Worm (Caenorhabditis elegans) whole organism, L3 larva: ENCODE data around the gene C38C3.4.

Source experiments
- R02D3.7 ChIP-seq: fragments of 150-350 bp; optimal IDR thresholded peaks from 2 replicates; lab custom pipeline; 2014; ENCODE audit warnings: missing biosample characterization, missing genetic modification characterization
- aly-2 ChIP-seq: fragments of 150-350 bp; optimal IDR thresholded peaks from 2 replicates; lab custom pipeline; 2014; ENCODE audit warnings: missing biosample characterization, missing genetic modification characterization
- ama-1 ChIP-seq: fragments of 150-350 bp; optimal IDR thresholded peaks from 2 replicates; lab custom pipeline; 2018
- ceh-28 ChIP-seq: fragments of 150-350 bp; optimal IDR thresholded peaks from 2 replicates; lab custom pipeline; 2014; ENCODE audit warnings: missing biosample characterization, missing genetic modification reagents, missing genetic modification characterization
- ceh-82 ChIP-seq: fragments of 150-350 bp; optimal IDR thresholded peaks from 2 replicates; lab custom pipeline; 2014; ENCODE audit warnings: missing biosample characterization, missing genetic modification characterization
- egl-27 ChIP-seq: sonication (generic microtip); optimal IDR thresholded peaks from 4 replicates; lab custom pipeline; 2017; ENCODE audit warnings: missing biosample characterization, missing genetic modification reagents, missing genetic modification characterization
- egl-5 ChIP-seq: fragments of 150-350 bp; optimal IDR thresholded peaks from 2 replicates; lab custom pipeline; 2017; ENCODE audit warnings: missing biosample characterization, missing genetic modification reagents, missing genetic modification characterization, inconsistent platforms
- elt-2 ChIP-seq: sonication (generic microtip); optimal IDR thresholded peaks from 2 replicates; lab custom pipeline; 2016; ENCODE audit warnings: missing genetic modification reagents, mild to moderate bottlenecking, missing genetic modification characterization, missing compliant biosample characterization
- eor-1 ChIP-seq, 2 experiments: fragments of 150-350 bp; optimal IDR thresholded peaks; 2 replicates each; lab custom pipeline; 2014 to 2018; ENCODE audit warnings: missing biosample characterization in 2 of 2, missing genetic modification characterization in 2 of 2
- fkh-10 ChIP-seq: sonication (generic microtip); optimal IDR thresholded peaks from 2 replicates; lab custom pipeline; 2017; ENCODE audit warnings: missing biosample characterization, missing genetic modification reagents, missing genetic modification characterization
- fkh-2 ChIP-seq: fragments of 150-350 bp; optimal IDR thresholded peaks from 2 replicates; lab custom pipeline; 2014; ENCODE audit warnings: missing biosample characterization, missing genetic modification reagents, missing genetic modification characterization
- hmg-11 ChIP-seq: sonication (generic microtip); optimal IDR thresholded peaks from 2 replicates; lab custom pipeline; 2016; ENCODE audit warnings: missing genetic modification characterization, missing compliant biosample characterization
- jun-1 ChIP-seq: fragments of 150-350 bp; optimal IDR thresholded peaks from 2 replicates; lab custom pipeline; 2014; ENCODE audit warnings: missing biosample characterization, missing genetic modification reagents, missing genetic modification characterization
- lin-39 ChIP-seq: fragments of 150-350 bp; optimal IDR thresholded peaks from 2 replicates; lab custom pipeline; 2018; ENCODE audit warnings: missing biosample characterization, missing genetic modification reagents, missing genetic modification characterization
- mdl-1 ChIP-seq: fragments of 150-350 bp; optimal IDR thresholded peaks from 2 replicates; lab custom pipeline; 2014; ENCODE audit warnings: missing biosample characterization, missing genetic modification characterization
- mml-1 ChIP-seq: fragments of 150-350 bp; sonication (generic microtip); optimal IDR thresholded peaks from 3 replicates; lab custom pipeline; 2014; ENCODE audit warnings: missing biosample characterization, missing genetic modification characterization
- nfya-1 ChIP-seq: sonication (generic microtip); optimal IDR thresholded peaks from 2 replicates; lab custom pipeline; 2017; ENCODE audit warnings: missing genetic modification characterization, mild to moderate bottlenecking, missing compliant biosample characterization, antibody characterized with exemption, moderate library complexity; ENCODE audit not compliant: insufficient read depth
- nhr-12 ChIP-seq: fragments of 150-350 bp; optimal IDR thresholded peaks from 2 replicates; lab custom pipeline; 2014; ENCODE audit warnings: missing biosample characterization, missing genetic modification characterization
- nhr-237 ChIP-seq: fragments of 150-350 bp; optimal IDR thresholded peaks from 2 replicates; lab custom pipeline; 2014; ENCODE audit warnings: missing biosample characterization, missing genetic modification characterization
- nhr-25 ChIP-seq: sonication (generic microtip); optimal IDR thresholded peaks from 2 replicates; lab custom pipeline; 2017; ENCODE audit warnings: missing biosample characterization, missing genetic modification characterization
- nhr-28 ChIP-seq: fragments of 150-350 bp; optimal IDR thresholded peaks from 2 replicates; lab custom pipeline; 2014; ENCODE audit warnings: missing biosample characterization, missing genetic modification characterization
- nhr-43 ChIP-seq: sonication (generic microtip); optimal IDR thresholded peaks from 2 replicates; lab custom pipeline; 2016; ENCODE audit warnings: mild to moderate bottlenecking, missing genetic modification characterization, missing compliant biosample characterization; ENCODE audit not compliant: poor library complexity, severe bottlenecking
- pha-4 ChIP-seq: fragments of 150-350 bp; optimal IDR thresholded peaks from 2 replicates; lab custom pipeline; 2014; ENCODE audit warnings: missing biosample characterization, missing genetic modification reagents, missing genetic modification characterization
- pqm-1 ChIP-seq: fragments of 150-350 bp; optimal IDR thresholded peaks from 2 replicates; lab custom pipeline; 2017; ENCODE audit warnings: missing biosample characterization, missing genetic modification characterization, inconsistent platforms
- skn-1 ChIP-seq: fragments of 150-350 bp; optimal IDR thresholded peaks from 2 replicates; lab custom pipeline; 2014; ENCODE audit warnings: missing biosample characterization, missing genetic modification characterization
- snpc-4 ChIP-seq: fragments of 150-350 bp; optimal IDR thresholded peaks from 2 replicates; lab custom pipeline; 2014; ENCODE audit warnings: missing biosample characterization, missing genetic modification characterization
- unc-62 ChIP-seq: fragments of 150-350 bp; sonication (generic microtip); optimal IDR thresholded peaks from 4 replicates; lab custom pipeline; 2014; ENCODE audit warnings: missing biosample characterization, missing genetic modification reagents, missing genetic modification characterization
- zag-1 ChIP-seq: fragments of 150-350 bp; optimal IDR thresholded peaks from 2 replicates; lab custom pipeline; 2014; ENCODE audit warnings: missing biosample characterization, missing genetic modification characterization
- ztf-11 ChIP-seq: fragments of 150-350 bp; optimal IDR thresholded peaks from 2 replicates; lab custom pipeline; 2014; ENCODE audit warnings: missing biosample characterization, missing genetic modification characterization
- ztf-4 ChIP-seq: fragments of 150-350 bp; optimal IDR thresholded peaks from 2 replicates; lab custom pipeline; 2014; ENCODE audit warnings: missing biosample characterization, missing genetic modification characterization

Gene C38C3.4

DNA sequence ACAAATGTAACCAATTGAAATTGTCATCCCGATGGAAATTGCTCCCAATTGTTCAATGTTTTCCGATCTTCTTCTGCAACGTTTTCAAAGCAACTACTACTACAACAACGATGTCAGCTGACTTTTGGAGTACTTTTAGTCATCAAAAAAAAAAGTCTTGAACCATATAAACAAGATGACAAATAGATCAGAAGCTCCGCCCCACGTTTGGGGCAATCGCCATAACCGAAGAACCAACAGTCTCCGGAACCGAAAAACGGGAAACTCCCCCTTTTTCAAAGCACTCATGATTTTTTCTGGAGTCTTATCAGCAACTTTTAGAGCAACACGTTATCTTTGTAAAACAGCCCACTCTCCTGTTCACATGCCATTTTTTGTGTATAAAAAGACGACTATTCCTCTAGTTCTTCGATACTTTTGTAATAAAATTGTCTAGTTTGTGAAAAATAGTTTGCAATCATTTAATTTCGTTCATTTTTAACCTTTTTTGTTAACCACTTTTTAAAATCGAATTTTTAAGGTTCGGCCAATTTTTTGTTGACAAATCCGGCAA lies 22.4 kb upstream of the C38C3.4 start:
- no peak for TF ChIP-seq aly-2 (tag; lab: Kevin White, UChicago)
- TF ChIP-seq snpc-4 (tag; lab: Kevin White, UChicago): no peak
- peak; percentile 85 for TF ChIP-seq elt-2 (tag; lab: Kevin White, UChicago)
- TF ChIP-seq pha-4: peak; percentile 67
- no peak for TF ChIP-seq mml-1 (tag; lab: Kevin White, UChicago)
- TF ChIP-seq pqm-1 (tag; lab: Kevin White, UChicago): peak; percentile 96
- TF ChIP-seq ceh-82 (tag; lab: Kevin White, UChicago): no peak
- TF ChIP-seq ztf-11 (tag; lab: Kevin White, UChicago): no peak
- TF ChIP-seq jun-1 (tag; lab: Kevin White, UChicago): peak; percentile 64
- TF ChIP-seq egl-5 (tag; lab: Kevin White, UChicago): no peak
- TF ChIP-seq skn-1 (tag; lab: Kevin White, UChicago): no peak

DNA sequence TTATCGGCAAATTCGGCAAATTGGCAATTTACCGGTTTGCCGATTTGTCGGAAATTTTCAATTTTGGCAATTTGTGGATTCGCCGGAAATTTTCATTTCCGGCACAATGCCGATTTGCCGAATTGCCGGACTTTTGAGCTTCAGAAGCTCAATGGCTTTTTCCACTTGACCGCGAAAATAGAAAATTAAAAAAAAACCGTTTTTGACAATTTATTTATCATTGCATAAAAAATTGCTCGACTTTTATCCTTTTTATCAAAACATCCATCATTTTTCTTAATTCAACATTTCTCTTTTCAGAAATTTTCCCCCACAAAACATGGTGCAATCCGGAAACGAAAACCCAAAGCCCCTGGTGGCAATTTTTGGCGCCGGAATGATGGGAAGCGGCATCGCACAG lies 21.8 kb upstream of the C38C3.4 start, which contains the start of gene hacd-1:
Gene hacd-1 (plus strand): TSS at position 301 of the 400 bp plus-strand sequence.
- TF ChIP-seq nhr-28 (tag; lab: Kevin White, UChicago) (no peak), ztf-11 (tag; lab: Kevin White, UChicago) (no peak), fkh-2 (no peak), lin-39 (tag; lab: Kevin White, UChicago) (no peak), eor-1 (tag; optimal IDR thresholded peaks at IDR 0.05; lab: Kevin White, UChicago) (no peak), pqm-1 (tag; lab: Kevin White, UChicago) (no peak), nhr-12 (tag; lab: Kevin White, UChicago) (no peak)

DNA sequence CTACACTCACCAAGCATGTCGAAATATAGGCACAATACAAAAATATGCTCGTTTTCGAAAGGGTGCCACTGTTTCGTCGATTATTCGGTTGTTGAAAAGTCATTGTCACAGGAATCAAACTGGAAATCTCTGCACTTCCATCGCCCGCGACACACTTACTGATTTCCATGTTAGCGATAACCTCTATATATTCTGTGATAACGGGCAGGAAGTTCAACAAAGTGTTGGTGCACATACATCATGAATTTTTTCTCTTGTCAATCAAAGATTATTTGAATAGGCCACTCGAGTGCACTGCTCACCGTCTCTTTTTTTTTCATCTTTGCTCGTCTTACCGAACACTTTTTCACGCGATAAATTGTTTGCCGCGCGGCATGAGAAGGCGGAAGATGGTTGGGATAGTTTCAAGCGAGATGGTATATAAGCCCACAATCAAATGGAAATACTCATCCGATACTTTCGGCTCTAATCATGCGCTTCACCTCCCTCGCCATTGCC lies 17.2 kb upstream of the C38C3.4 start, which contains the start of the genes fpn-1.2 and pqn-54:
Gene fpn-1.2 (minus strand): TSS at position 157 of the 498 bp plus-strand sequence.
Gene pqn-54 (plus strand): TSS at position 448 of the 498 bp plus-strand sequence.
- TF ChIP-seq nhr-25 (tag; lab: Kevin White, UChicago) (no peak), pqm-1 (tag; lab: Kevin White, UChicago) (peak; percentile 20), snpc-4 (tag; lab: Kevin White, UChicago) (no peak), elt-2 (tag; lab: Kevin White, UChicago) (peak; percentile 53), egl-5 (tag; lab: Kevin White, UChicago) (no peak), fkh-2 (no peak), unc-62 (GFP tag; lab: Kevin White, UChicago) (no peak), skn-1 (tag; lab: Kevin White, UChicago) (no peak)

DNA sequence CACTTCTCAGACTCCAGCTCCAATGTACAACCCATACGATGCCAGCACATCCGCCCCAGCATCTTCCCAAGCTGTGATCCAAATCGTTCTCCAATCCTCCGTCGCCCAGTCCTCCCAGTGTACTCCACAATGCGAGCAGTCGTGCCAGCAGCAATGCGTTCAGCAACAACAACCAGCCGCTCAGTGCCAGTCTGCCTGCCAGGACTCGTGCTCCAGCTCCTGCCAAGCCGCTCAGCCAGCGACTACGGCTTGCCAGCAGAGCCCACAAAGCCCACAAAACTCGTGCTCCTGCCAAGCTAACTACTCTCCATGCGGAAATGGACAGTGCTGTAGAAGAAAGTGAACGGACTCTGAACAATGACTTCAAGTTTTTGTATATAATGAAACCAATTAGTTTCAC lies 15.9 kb upstream of the C38C3.4 start:
- TF ChIP-seq nhr-237 (tag; lab: Kevin White, UChicago) (no peak), ztf-11 (tag; lab: Kevin White, UChicago) (no peak), nhr-25 (tag; lab: Kevin White, UChicago) (no peak), lin-39 (tag; lab: Kevin White, UChicago) (no peak), ceh-82 (tag; lab: Kevin White, UChicago) (no peak), mdl-1 (tag; lab: Kevin White, UChicago) (no peak), mml-1 (tag; lab: Kevin White, UChicago) (no peak), pqm-1 (tag; lab: Kevin White, UChicago) (no peak), fkh-10 (GFP tag; lab: Kevin White, UChicago) (no peak)

DNA sequence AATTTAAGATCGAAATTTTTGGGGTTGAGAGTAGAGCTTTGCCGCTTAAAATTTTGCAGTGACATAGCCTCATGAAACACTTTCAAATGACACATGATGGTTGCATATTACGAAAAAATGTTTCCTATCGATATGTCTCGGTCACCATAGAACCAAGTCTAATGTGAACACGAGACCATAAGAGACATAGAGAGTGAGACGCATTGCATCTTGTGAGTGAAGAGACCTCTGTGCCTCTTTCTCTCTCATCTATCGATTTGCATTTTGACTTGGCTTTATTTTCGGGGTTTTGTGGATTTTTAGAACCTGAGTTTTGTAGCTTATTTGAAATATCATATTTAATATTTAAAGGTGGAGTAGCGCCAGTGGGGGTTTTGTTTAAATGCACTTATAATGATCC lies 14.9 kb upstream of the C38C3.4 start:
- TF ChIP-seq nfya-1 (tag; lab: Kevin White, UChicago) (peak; percentile 47), nhr-43 (tag; lab: Kevin White, UChicago) (no peak), egl-27 (tag; lab: Kevin White, UChicago) (no peak), pha-4 (peak; percentile 28), skn-1 (tag; lab: Kevin White, UChicago) (no peak), R02D3.7 (tag; lab: Kevin White, UChicago) (no peak), zag-1 (tag; lab: Kevin White, UChicago) (no peak), ceh-28 (tag; lab: Kevin White, UChicago) (peak; percentile 28), hmg-11 (peak; percentile 41), elt-2 (tag; lab: Kevin White, UChicago) (peak; percentile 29)

DNA sequence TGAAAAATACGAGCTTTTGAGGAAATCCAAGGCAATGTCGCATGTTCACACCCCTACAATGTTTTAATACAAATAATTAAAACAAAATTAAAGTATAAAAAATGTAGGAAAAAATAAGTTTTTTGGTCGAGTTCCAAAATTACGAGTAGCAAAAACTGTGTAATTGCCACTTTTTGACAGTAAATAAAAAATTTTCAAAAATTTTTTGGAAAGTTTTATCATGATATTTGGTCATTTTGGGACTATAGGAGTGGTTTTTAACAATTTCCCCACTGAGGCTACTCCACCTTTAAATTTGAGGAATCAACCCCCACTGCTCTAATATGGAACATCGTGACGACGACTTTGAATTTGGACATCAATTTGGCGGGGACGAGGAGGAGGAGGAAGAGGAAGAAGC lies 14.4 kb upstream of the C38C3.4 start, which contains the start of gene gid-8:
Gene gid-8 (plus strand): TSS at position 301 of the 400 bp plus-strand sequence.
- TF ChIP-seq nhr-237 (tag; lab: Kevin White, UChicago): no peak
- no peak for TF ChIP-seq unc-62 (GFP tag; lab: Kevin White, UChicago)
- TF ChIP-seq skn-1 (tag; lab: Kevin White, UChicago): no peak
- no peak for TF ChIP-seq snpc-4 (tag; lab: Kevin White, UChicago)
- no peak for TF ChIP-seq elt-2 (tag; lab: Kevin White, UChicago)
- no peak for TF ChIP-seq ztf-4 (tag; lab: Kevin White, UChicago)
- TF ChIP-seq lin-39 (tag; lab: Kevin White, UChicago): no peak
- TF ChIP-seq ama-1: no peak
- TF ChIP-seq mdl-1 (tag; lab: Kevin White, UChicago): no peak
- TF ChIP-seq, all 47 proteins: peak for 0
